Worm (Caenorhabditis elegans) whole organism, late embryonic: ENCODE results near the gene F07F6.2.

Experiments
- C38D4.7 ChIP-seq: fragments of 200-800 bp; sonication (Bioruptor generic); optimal IDR thresholded peaks from 2 replicates; lab custom pipeline; 2018; ENCODE audit warnings: mild to moderate bottlenecking, missing genetic modification characterization, moderate library complexity, missing compliant biosample characterization
- F13H6.1 ChIP-seq: sonication (generic microtip); optimal IDR thresholded peaks from 2 replicates; lab custom pipeline; 2016; ENCODE audit warnings: missing genetic modification characterization, missing compliant biosample characterization
- K09A11.1 ChIP-seq: sonication (generic microtip); optimal IDR thresholded peaks from 2 replicates; lab custom pipeline; 2017; ENCODE audit warnings: antibody characterized with exemption, mild to moderate bottlenecking, missing genetic modification characterization, missing compliant biosample characterization; ENCODE audit not compliant: insufficient read depth
- T23F11.4 ChIP-seq: fragments of 200-800 bp; sonication (Bioruptor generic); optimal IDR thresholded peaks from 2 replicates; lab custom pipeline; 2018; ENCODE audit warnings: mild to moderate bottlenecking, missing genetic modification characterization, missing compliant biosample characterization
- ceh-14 ChIP-seq: sonication (generic microtip); optimal IDR thresholded peaks from 2 replicates; lab custom pipeline; 2016; ENCODE audit warnings: missing genotype, missing genetic modification characterization, missing compliant biosample characterization
- ceh-19 ChIP-seq: fragments of 200-800 bp; sonication (Bioruptor generic); optimal IDR thresholded peaks from 2 replicates; lab custom pipeline; 2018; ENCODE audit warnings: mild to moderate bottlenecking, missing genetic modification characterization, missing compliant biosample characterization
- ceh-2 ChIP-seq: sonication (generic microtip); optimal IDR thresholded peaks from 2 replicates; lab custom pipeline; 2016; ENCODE audit warnings: missing genotype, missing genetic modification characterization, missing compliant biosample characterization
- ceh-24 ChIP-seq: sonication (generic microtip); optimal IDR thresholded peaks from 2 replicates; lab custom pipeline; 2016; ENCODE audit warnings: mild to moderate bottlenecking, missing genetic modification characterization, missing compliant biosample characterization
- ceh-30 ChIP-seq: fragments of 150-350 bp; optimal IDR thresholded peaks from 2 replicates; lab custom pipeline; 2014; ENCODE audit warnings: missing biosample characterization, missing genetic modification characterization
- ceh-31 ChIP-seq: sonication (generic microtip); optimal IDR thresholded peaks from 2 replicates; lab custom pipeline; 2016; ENCODE audit warnings: missing genetic modification characterization, missing compliant biosample characterization
- ceh-45 ChIP-seq: fragments of 200-800 bp; sonication (Bioruptor generic); IDR thresholded peaks from 2 replicates; pipeline ENCODE4 v1.3.6; 2022; ENCODE audit warnings: missing genetic modification reagents, missing genetic modification characterization, missing compliant biosample characterization
- ceh-48 ChIP-seq: sonication (generic microtip); optimal IDR thresholded peaks from 2 replicates; lab custom pipeline; 2016; ENCODE audit warnings: missing genetic modification characterization, inconsistent platforms, missing compliant biosample characterization
- ceh-9 ChIP-seq: sonication (generic microtip); optimal IDR thresholded peaks from 2 replicates; lab custom pipeline; 2016; ENCODE audit warnings: mild to moderate bottlenecking, missing genetic modification characterization, inconsistent platforms, missing compliant biosample characterization
- che-1 ChIP-seq: sonication (generic microtip); optimal IDR thresholded peaks from 2 replicates; lab custom pipeline; 2016; ENCODE audit warnings: mild to moderate bottlenecking, missing genetic modification characterization, missing compliant biosample characterization
- dmd-4 ChIP-seq: sonication (generic microtip); optimal IDR thresholded peaks from 2 replicates; lab custom pipeline; 2016; ENCODE audit warnings: borderline replicate concordance, missing genetic modification characterization, missing compliant biosample characterization
- dve-1 ChIP-seq: sonication (generic microtip); optimal IDR thresholded peaks from 2 replicates; lab custom pipeline; 2017; ENCODE audit warnings: antibody characterized with exemption, mild to moderate bottlenecking, missing genetic modification characterization, missing compliant biosample characterization
- elt-2 ChIP-seq: sonication (generic microtip); optimal IDR thresholded peaks from 2 replicates; lab custom pipeline; 2016; ENCODE audit warnings: missing genetic modification reagents, missing genetic modification characterization, missing compliant biosample characterization
- eyg-1 ChIP-seq: sonication (generic microtip); optimal IDR thresholded peaks from 2 replicates; lab custom pipeline; 2016; ENCODE audit warnings: missing genotype, missing genetic modification characterization, missing compliant biosample characterization
- fax-1 ChIP-seq: sonication (generic microtip); optimal IDR thresholded peaks from 2 replicates; lab custom pipeline; 2016; ENCODE audit warnings: missing genotype, missing genetic modification characterization, missing compliant biosample characterization
- fkh-10 ChIP-seq: fragments of 150-350 bp; optimal IDR thresholded peaks from 2 replicates; lab custom pipeline; 2014; ENCODE audit warnings: missing biosample characterization, missing genetic modification reagents, missing genetic modification characterization
- hlh-15 ChIP-seq: sonication (generic microtip); optimal IDR thresholded peaks from 2 replicates; lab custom pipeline; 2016; ENCODE audit warnings: missing genetic modification characterization, missing compliant biosample characterization
- hlh-6 ChIP-seq: sonication (generic microtip); optimal IDR thresholded peaks from 2 replicates; lab custom pipeline; 2016; ENCODE audit warnings: missing genotype, missing genetic modification characterization, missing compliant biosample characterization
- hlh-8 ChIP-seq: sonication (generic microtip); optimal IDR thresholded peaks from 2 replicates; lab custom pipeline; 2016; ENCODE audit warnings: missing genotype, missing genetic modification characterization, missing compliant biosample characterization
- mec-3 ChIP-seq: sonication (generic microtip); optimal IDR thresholded peaks from 2 replicates; lab custom pipeline; 2016; ENCODE audit warnings: borderline replicate concordance, missing genetic modification characterization, missing compliant biosample characterization
- npax-4 ChIP-seq: sonication (generic microtip); optimal IDR thresholded peaks from 2 replicates; lab custom pipeline; 2016; ENCODE audit warnings: missing genetic modification characterization, missing compliant biosample characterization
- odd-2 ChIP-seq: sonication (generic microtip); optimal IDR thresholded peaks from 2 replicates; lab custom pipeline; 2017; ENCODE audit warnings: antibody characterized with exemption, mild to moderate bottlenecking, missing genetic modification characterization, missing compliant biosample characterization
- pag-3 ChIP-seq: sonication (generic microtip); optimal IDR thresholded peaks from 2 replicates; lab custom pipeline; 2016; ENCODE audit warnings: missing compliant biosample characterization, missing genetic modification characterization, borderline replicate concordance
- pat-9 ChIP-seq: fragments of 200-800 bp; sonication (Bioruptor generic); optimal IDR thresholded peaks from 2 replicates; lab custom pipeline; 2018; ENCODE audit warnings: mild to moderate bottlenecking, missing genetic modification characterization, moderate library complexity, missing compliant biosample characterization
- pha-2 ChIP-seq: sonication (generic microtip); optimal IDR thresholded peaks from 2 replicates; lab custom pipeline; 2017; ENCODE audit warnings: mild to moderate bottlenecking, missing genetic modification characterization, missing compliant biosample characterization
- pqm-1 ChIP-seq: sonication (generic microtip); optimal IDR thresholded peaks from 2 replicates; lab custom pipeline; 2016; ENCODE audit warnings: missing genetic modification characterization, missing compliant biosample characterization
- ref-2 ChIP-seq: sonication (generic microtip); optimal IDR thresholded peaks from 2 replicates; lab custom pipeline; 2016; ENCODE audit warnings: missing genetic modification characterization, missing compliant biosample characterization
- sdc-2 ChIP-seq: sonication (generic microtip); optimal IDR thresholded peaks from 2 replicates; lab custom pipeline; 2016; ENCODE audit warnings: missing genotype, missing genetic modification characterization, missing compliant biosample characterization
- sox-2 ChIP-seq: fragments of 200-800 bp; sonication (Bioruptor generic); IDR thresholded peaks from 2 replicates; pipeline ENCODE4 v1.3.6; 2022; ENCODE audit warnings: missing genetic modification reagents, missing genetic modification characterization, missing compliant biosample characterization
- syd-9 ChIP-seq: sonication (generic microtip); optimal IDR thresholded peaks from 2 replicates; lab custom pipeline; 2016; ENCODE audit warnings: mild to moderate bottlenecking, missing genetic modification characterization, moderate library complexity, missing compliant biosample characterization
- tbx-7 ChIP-seq: sonication (generic microtip); optimal IDR thresholded peaks from 2 replicates; lab custom pipeline; 2016; ENCODE audit warnings: missing genotype, missing genetic modification characterization, missing compliant biosample characterization
- ttx-3 ChIP-seq: sonication (generic microtip); optimal IDR thresholded peaks from 2 replicates; lab custom pipeline; 2016; ENCODE audit warnings: missing genetic modification reagents, missing genetic modification characterization, missing compliant biosample characterization
- unc-42 ChIP-seq: sonication (generic microtip); optimal IDR thresholded peaks from 2 replicates; lab custom pipeline; 2016; ENCODE audit warnings: missing genotype, missing genetic modification characterization, missing compliant biosample characterization
- unc-55 ChIP-seq: sonication (generic microtip); optimal IDR thresholded peaks from 2 replicates; lab custom pipeline; 2017; ENCODE audit warnings: missing biosample characterization, missing genetic modification reagents, missing genetic modification characterization
- unc-86 ChIP-seq: sonication (generic microtip); optimal IDR thresholded peaks from 2 replicates; lab custom pipeline; 2016; ENCODE audit warnings: missing genetic modification characterization, missing compliant biosample characterization
- ztf-16 ChIP-seq: sonication (generic microtip); optimal IDR thresholded peaks from 2 replicates; lab custom pipeline; 2017; ENCODE audit warnings: missing genetic modification characterization, missing compliant biosample characterization

F07F6.2 gene

ce11 chrII:5389831-5390323 is 40.1 kb upstream of the F07F6.2 start, which contains the start of gene ndx-6 (continued):
- TF ChIP-seq unc-86 (tag; lab: Kevin White, UChicago) = peak; percentile 43
- no peak for TF ChIP-seq pag-3 (tag; lab: Kevin White, UChicago)
- no peak for TF ChIP-seq dmd-4 (tag; lab: Kevin White, UChicago)
- TF ChIP-seq ref-2 (tag; lab: Kevin White, UChicago) = peak; percentile 55
- TF ChIP-seq che-1 (tag; lab: Kevin White, UChicago) = no peak
- no peak for TF ChIP-seq mec-3 (tag; lab: Kevin White, UChicago)
- TF ChIP-seq unc-42 = peak; percentile 44
- no peak for TF ChIP-seq ceh-14 (tag; lab: Kevin White, UChicago)
- peak; percentile 53 for TF ChIP-seq ceh-19 (GFP tag; lab: Kevin White, UChicago)
- TF ChIP-seq sdc-2 (tag; lab: Kevin White, UChicago) = peak; percentile 11
- no peak for TF ChIP-seq T23F11.4
- no peak for TF ChIP-seq npax-4 (tag; lab: Kevin White, UChicago)
- TF ChIP-seq ceh-48 (tag; lab: Kevin White, UChicago) = peak; percentile 46
- TF ChIP-seq hlh-6 (tag; lab: Kevin White, UChicago) = no peak
- TF ChIP-seq sox-2 (GFP tag; lab: Robert Waterston, UW) = no peak
- peak; percentile 78 for TF ChIP-seq ceh-31 (tag; lab: Kevin White, UChicago)
- TF ChIP-seq ceh-9 (tag; lab: Kevin White, UChicago) = no peak
- TF ChIP-seq ceh-24 (tag; lab: Kevin White, UChicago) = no peak
- TF ChIP-seq hlh-15 (tag; lab: Kevin White, UChicago) = no peak
- no peak for TF ChIP-seq eyg-1 (tag; lab: Kevin White, UChicago)
- TF ChIP-seq fax-1 (tag; lab: Kevin White, UChicago) = no peak
- TF ChIP-seq dve-1 (tag; lab: Kevin White, UChicago) = peak; percentile 40
- peak; percentile 16 for TF ChIP-seq C38D4.7 (GFP tag; lab: Kevin White, UChicago)
- TF ChIP-seq tbx-7 (tag; lab: Kevin White, UChicago) = no peak
- no peak for TF ChIP-seq ztf-16
- no peak for TF ChIP-seq syd-9 (tag; lab: Kevin White, UChicago)
- TF ChIP-seq ceh-45 = no peak
- TF ChIP-seq odd-2 (tag; lab: Kevin White, UChicago) = no peak
- TF ChIP-seq fkh-10 (GFP tag; lab: Kevin White, UChicago) = no peak
- TF ChIP-seq K09A11.1 (tag; lab: Kevin White, UChicago) = no peak
- no peak for TF ChIP-seq ceh-2 (tag; lab: Kevin White, UChicago)
- TF ChIP-seq hlh-8 (tag; lab: Kevin White, UChicago) = peak; percentile 10
- TF ChIP-seq pat-9 (tag; lab: Kevin White, UChicago) = peak; percentile 42
- no peak for TF ChIP-seq pqm-1 (tag; lab: Kevin White, UChicago)
- TF ChIP-seq unc-55 (GFP tag; lab: Kevin White, UChicago) = no peak
- TF ChIP-seq ttx-3 = peak; percentile 19
- TF ChIP-seq F13H6.1 (tag; lab: Kevin White, UChicago) = no peak
- TF ChIP-seq ceh-30 = no peak
- no peak for TF ChIP-seq pha-2 (tag; lab: Kevin White, UChicago)

DNA sequence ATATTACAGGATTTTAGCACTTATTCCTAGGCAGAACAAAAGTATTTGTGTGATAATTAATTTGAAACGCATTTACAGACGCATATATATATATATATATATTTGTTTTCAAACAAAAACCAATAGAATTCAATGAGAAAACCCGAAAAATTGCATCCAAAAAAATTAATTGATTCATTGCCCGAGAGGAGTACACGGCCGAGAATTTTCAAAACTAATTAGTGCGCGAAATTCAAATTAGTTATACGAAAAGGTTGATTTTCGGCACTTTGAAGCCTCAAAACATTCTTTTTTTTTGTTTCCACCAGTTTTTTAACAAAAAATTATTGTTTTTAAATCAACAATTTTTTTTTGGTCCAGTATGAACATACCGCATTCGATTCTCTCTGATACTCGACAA is 38.6 kb upstream of the F07F6.2 start:
- TF ChIP-seq elt-2 (tag; lab: Kevin White, UChicago) (peak; percentile 2), eyg-1 (tag; lab: Kevin White, UChicago) (no peak)
- TF ChIP-seq, all 69 proteins: peak for 1
